Worm (Caenorhabditis elegans): ENCODE data around the gene F55G11.6.

DNA sequence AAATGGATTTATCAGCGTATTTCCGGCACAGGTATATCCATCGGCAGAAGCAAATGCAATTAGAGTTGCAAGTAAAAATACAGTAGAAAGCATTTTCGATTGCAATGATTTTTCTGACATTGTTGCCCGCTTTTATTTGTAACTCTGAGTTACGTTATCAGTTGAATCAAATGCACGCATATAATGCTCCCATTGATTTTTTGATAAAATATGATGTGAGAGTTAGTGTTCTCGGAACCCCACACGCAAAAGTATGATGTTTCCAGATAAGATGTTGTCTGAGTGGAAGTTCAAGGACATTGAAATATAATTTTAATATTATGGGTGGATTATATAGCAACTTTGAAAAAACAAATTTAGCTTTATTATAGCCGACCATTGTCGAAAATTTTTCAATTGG is 45.8 kb upstream of the F55G11.6 start, which contains the start of gene K08D8.5:
- no peak for TF ChIP-seq tab-1 (GFP tag; IDR thresholded peaks at IDR 0.05)
- TF ChIP-seq ref-1 (GFP tag; conservative IDR thresholded peaks at IDR 0.05): no peak
- TF ChIP-seq med-1 (GFP tag; optimal IDR thresholded peaks at IDR 0.05; ENCODE audit: insufficient read depth): no peak
- TF ChIP-seq klf-2 (GFP tag; conservative IDR thresholded peaks at IDR 0.05): no peak
- no peak for TF ChIP-seq ztf-29 (GFP tag; IDR thresholded peaks at IDR 0.05)
- no peak for TF ChIP-seq flt-1 (GFP tag; IDR thresholded peaks at IDR 0.05)
- TF ChIP-seq cog-1 (tag; optimal IDR thresholded peaks at IDR 0.05): no peak
- no peak for TF ChIP-seq T22C8.4 (GFP tag; IDR thresholded peaks at IDR 0.05)
